Fruit fly (Drosophila melanogaster) whole organism, embryonic: Measurements from ENCODE around the gene CG33110.

Experiments used
- Antp ChIP-seq: fragments of 200-800 bp; sonication (Bioruptor generic); optimal IDR thresholded peaks from 3 replicates; lab custom pipeline; 2016; ENCODE audit warnings: missing biosample characterization, missing genetic modification characterization
- C15 ChIP-seq: fragments of 200-800 bp; sonication (Bioruptor generic); IDR thresholded peaks from 3 replicates; pipeline ENCODE4 v1.3.6; 2022; ENCODE audit warnings: missing biosample characterization, missing genetic modification characterization
- CG10274 ChIP-seq: fragments of 200-800 bp; sonication (Bioruptor generic); optimal IDR thresholded peaks from 3 replicates; lab custom pipeline; 2017; ENCODE audit warnings: missing biosample characterization, mild to moderate bottlenecking, missing genetic modification characterization
- CG11085 ChIP-seq: fragments of 200-800 bp; sonication (Bioruptor generic); IDR thresholded peaks from 2 replicates; pipeline ENCODE4 v1.3.6; 2022; ENCODE audit warnings: missing biosample characterization, missing genetic modification characterization
- CG11398 ChIP-seq: fragments of 200-800 bp; sonication (Bioruptor generic); optimal IDR thresholded peaks from 2 replicates; lab custom pipeline; 2016; ENCODE audit warnings: missing biosample characterization, missing genetic modification characterization
- CG11695 ChIP-seq: fragments of 200-800 bp; sonication (Bioruptor generic); IDR thresholded peaks from 3 replicates; pipeline ENCODE4 v1.3.6; 2022; ENCODE audit warnings: missing biosample characterization, missing genetic modification characterization
- CG12299 ChIP-seq: fragments of 200-800 bp; sonication (Bioruptor generic); optimal IDR thresholded peaks from 2 replicates; lab custom pipeline; 2018; ENCODE audit warnings: missing biosample characterization, mild to moderate bottlenecking, missing genetic modification characterization
- CG13123 ChIP-seq: fragments of 200-800 bp; sonication (Bioruptor generic); optimal IDR thresholded peaks from 2 replicates; lab custom pipeline; 2016; ENCODE audit warnings: missing biosample characterization, missing genetic modification characterization
- CG14860 ChIP-seq: fragments of 200-800 bp; sonication (Bioruptor generic); IDR thresholded peaks from 3 replicates; pipeline ENCODE4 v1.3.6; 2022; ENCODE audit warnings: missing biosample characterization, missing genetic modification characterization; ENCODE audit not compliant: partially characterized antibody
- CG15269 ChIP-seq: fragments of 200-800 bp; sonication (Bioruptor generic); optimal IDR thresholded peaks from 2 replicates; lab custom pipeline; 2018; ENCODE audit warnings: missing biosample characterization, mild to moderate bottlenecking, missing genetic modification characterization, moderate library complexity
- CG1529 ChIP-seq: fragments of 200-800 bp; sonication (Bioruptor generic); optimal IDR thresholded peaks from 3 replicates; lab custom pipeline; 2018; ENCODE audit warnings: missing biosample characterization, missing genetic modification characterization
- CG16779 ChIP-seq: fragments of 200-800 bp; sonication (Bioruptor generic); IDR thresholded peaks from 2 replicates; pipeline ENCODE4 v1.3.6; 2022; ENCODE audit warnings: missing biosample characterization, missing genetic modification characterization
- CG16813 ChIP-seq: fragments of 200-800 bp; sonication (Bioruptor generic); IDR thresholded peaks from 3 replicates; pipeline ENCODE4 v1.3.6; 2022; ENCODE audit warnings: missing biosample characterization, missing genetic modification characterization; ENCODE audit not compliant: partially characterized antibody
- CG16815 ChIP-seq: fragments of 200-800 bp; sonication (Bioruptor generic); optimal IDR thresholded peaks from 3 replicates; lab custom pipeline; 2017; ENCODE audit warnings: missing biosample characterization, mild to moderate bottlenecking, missing genetic modification characterization
- CG17829 ChIP-seq: fragments of 200-800 bp; optimal IDR thresholded peaks from 2 replicates; lab custom pipeline; 2019; ENCODE audit warnings: missing biosample characterization, mild to moderate bottlenecking, missing genetic modification characterization, moderate library complexity
- CG18599 ChIP-seq: fragments of 200-800 bp; sonication (Bioruptor generic); optimal IDR thresholded peaks from 3 replicates; lab custom pipeline; 2017; ENCODE audit warnings: missing biosample characterization, missing genetic modification characterization, mild to moderate bottlenecking, moderate library complexity, missing genetic modification reagents
- CG32532 ChIP-seq: fragments of 200-800 bp; sonication (Bioruptor generic); IDR thresholded peaks from 2 replicates; pipeline ENCODE4 v1.3.6; 2022; ENCODE audit warnings: missing biosample characterization, missing genetic modification characterization
- CG32772 ChIP-seq: fragments of 200-800 bp; sonication (Bioruptor generic); IDR thresholded peaks from 2 replicates; pipeline ENCODE4 v1.3.6; 2022; ENCODE audit warnings: missing biosample characterization, missing genetic modification characterization
- CG33213 ChIP-seq: fragments of 200-800 bp; sonication (Bioruptor generic); optimal IDR thresholded peaks from 3 replicates; lab custom pipeline; 2016; ENCODE audit warnings: missing biosample characterization, missing genetic modification characterization
- CG7556 ChIP-seq: fragments of 200-800 bp; sonication (Bioruptor generic); optimal IDR thresholded peaks from 2 replicates; lab custom pipeline; 2017; ENCODE audit warnings: missing biosample characterization, mild to moderate bottlenecking, missing genetic modification characterization
- CG7786 ChIP-seq: fragments of 200-800 bp; sonication (Bioruptor generic); optimal IDR thresholded peaks from 2 replicates; lab custom pipeline; 2016; ENCODE audit warnings: missing biosample characterization, missing genetic modification characterization
- CG8388 ChIP-seq: fragments of 200-800 bp; sonication (Bioruptor generic); optimal IDR thresholded peaks from 2 replicates; lab custom pipeline; 2019; ENCODE audit warnings: missing biosample characterization, mild to moderate bottlenecking, missing genetic modification characterization, moderate library complexity
- CG9727 ChIP-seq: fragments of 200-800 bp; sonication (Bioruptor generic); optimal IDR thresholded peaks from 3 replicates; lab custom pipeline; 2017; ENCODE audit warnings: missing biosample characterization, mild to moderate bottlenecking, missing genetic modification characterization
- CoRest ChIP-seq: fragments of 200-800 bp; sonication (Bioruptor generic); optimal IDR thresholded peaks from 3 replicates; lab custom pipeline; 2018; ENCODE audit warnings: missing biosample characterization, mild to moderate bottlenecking, missing genetic modification characterization, moderate library complexity
- D ChIP-seq, 2 experiments: fragments of 200-800 bp in 1 of 2; fragments of >200 bp in 1 of 2; sonication (Bioruptor generic) in 1 of 2; optimal IDR thresholded peaks; 2 replicates in 1 of 2; 3 replicates in 1 of 2; lab custom pipeline; 2017; ENCODE audit warnings: mild to moderate bottlenecking in 1 of 2, missing biosample characterization in 1 of 2, missing genetic modification characterization in 1 of 2, missing genetic modification reagents in 1 of 2
- Dbx ChIP-seq: fragments of 200-800 bp; sonication (Bioruptor generic); IDR thresholded peaks from 3 replicates; pipeline ENCODE4 v1.3.6; 2022; ENCODE audit warnings: missing biosample characterization, missing genetic modification characterization
- Doc2 ChIP-seq: fragments of 200-800 bp; sonication (Bioruptor generic); IDR thresholded peaks from 2 replicates; pipeline ENCODE4 v1.3.6; 2022; ENCODE audit warnings: missing biosample characterization, missing genetic modification characterization
- Fer2 ChIP-seq: fragments of 200-800 bp; sonication (Bioruptor generic); optimal IDR thresholded peaks from 2 replicates; lab custom pipeline; 2018; ENCODE audit warnings: missing biosample characterization, mild to moderate bottlenecking, missing genetic modification characterization, moderate library complexity
- HHEX ChIP-seq: fragments of 200-800 bp; sonication (Bioruptor generic); optimal IDR thresholded peaks from 3 replicates; lab custom pipeline; 2017; ENCODE audit warnings: missing biosample characterization, mild to moderate bottlenecking, missing genetic modification characterization, missing genetic modification reagents
- Jarid2 ChIP-seq: fragments of 200-800 bp; sonication (Bioruptor generic); optimal IDR thresholded peaks from 3 replicates; lab custom pipeline; 2017; ENCODE audit warnings: mild to moderate bottlenecking, missing biosample characterization, missing genetic modification reagents, missing genetic modification characterization
- NK7.1 ChIP-seq: fragments of 200-800 bp; sonication (Bioruptor generic); optimal IDR thresholded peaks from 3 replicates; lab custom pipeline; 2016; ENCODE audit warnings: missing biosample characterization, missing genetic modification characterization
- PHDP ChIP-seq: fragments of 200-800 bp; sonication (Bioruptor generic); optimal IDR thresholded peaks from 3 replicates; lab custom pipeline; 2018; ENCODE audit warnings: missing biosample characterization, mild to moderate bottlenecking, missing genetic modification characterization, moderate library complexity
- Ssrp ChIP-seq: fragments of 200-800 bp; sonication (Bioruptor generic); optimal IDR thresholded peaks from 2 replicates; lab custom pipeline; 2018; ENCODE audit warnings: missing biosample characterization, mild to moderate bottlenecking, missing genetic modification characterization, moderate library complexity
- al ChIP-seq: fragments of 200-800 bp; sonication (Bioruptor generic); IDR thresholded peaks from 2 replicates; pipeline ENCODE4 v1.3.6; 2022; ENCODE audit warnings: missing biosample characterization, missing genetic modification characterization
- btn ChIP-seq: fragments of 200-800 bp; sonication (Bioruptor generic); optimal IDR thresholded peaks from 2 replicates; lab custom pipeline; 2016; ENCODE audit warnings: missing biosample characterization, missing genetic modification characterization
- cg ChIP-seq: fragments of 200-800 bp; sonication (Bioruptor generic); optimal IDR thresholded peaks from 3 replicates; lab custom pipeline; 2019; ENCODE audit warnings: missing biosample characterization, mild to moderate bottlenecking, missing genetic modification characterization, moderate library complexity
- da ChIP-seq: fragments of 200-800 bp; sonication (Bioruptor generic); optimal IDR thresholded peaks from 2 replicates; lab custom pipeline; 2016; ENCODE audit warnings: missing biosample characterization, missing genetic modification characterization
- ftz-f1 ChIP-seq: fragments of 200-800 bp; sonication (Bioruptor generic); optimal IDR thresholded peaks from 2 replicates; lab custom pipeline; 2016; ENCODE audit warnings: missing biosample characterization, missing genetic modification characterization
- gsb ChIP-seq: fragments of 200-800 bp; sonication (Bioruptor generic); IDR thresholded peaks from 2 replicates; pipeline ENCODE4 v1.3.6; 2022; ENCODE audit warnings: missing biosample characterization, missing genetic modification characterization
- ham ChIP-seq: fragments of 200-800 bp; sonication (Bioruptor generic); IDR thresholded peaks from 2 replicates; pipeline ENCODE4 v1.3.6; 2022; ENCODE audit warnings: missing biosample characterization, missing genetic modification characterization
- hb ChIP-seq: fragments of 200-800 bp; sonication (Bioruptor generic); IDR thresholded peaks from 3 replicates; pipeline ENCODE4 v1.3.6; 2022; ENCODE audit warnings: missing biosample characterization, missing genetic modification characterization; ENCODE audit not compliant: partially characterized antibody
- nerfin-2 ChIP-seq: fragments of 200-800 bp; sonication (Bioruptor generic); IDR thresholded peaks from 2 replicates; pipeline ENCODE4 v1.3.6; 2022; ENCODE audit warnings: missing biosample characterization, missing genetic modification characterization; ENCODE audit not compliant: partially characterized antibody
- otp ChIP-seq: fragments of 200-800 bp; sonication (Bioruptor generic); IDR thresholded peaks from 3 replicates; pipeline ENCODE4, ENCODE4 v1.3.6; 2022; ENCODE audit warnings: missing biosample characterization, missing genetic modification characterization
- pan ChIP-seq, 4 experiments: fragments of >200 bp in 3 of 4; fragments of 200-800 bp in 1 of 4; sonication (Bioruptor generic) in 1 of 4; optimal IDR thresholded peaks in 3 of 4; IDR thresholded peaks in 1 of 4; 2 replicates each; pipeline versions ENCODE4 v1.3.6 to Lab custom; 2017 to 2022; ENCODE audit warnings: missing biosample characterization in 2 of 4, missing genetic modification characterization in 2 of 4, mixed read lengths in 1 of 4
- pnt ChIP-seq: fragments of 200-800 bp; sonication (Bioruptor generic); optimal IDR thresholded peaks from 3 replicates; lab custom pipeline; 2016; ENCODE audit warnings: missing biosample characterization, missing genetic modification characterization
- pum ChIP-seq: fragments of 200-800 bp; sonication (Bioruptor generic); optimal IDR thresholded peaks from 2 replicates; lab custom pipeline; 2016; ENCODE audit warnings: missing biosample characterization, missing genetic modification characterization
- seq ChIP-seq: fragments of 200-800 bp; sonication (Bioruptor generic); IDR thresholded peaks from 2 replicates; pipeline ENCODE4 v1.3.6; 2022; ENCODE audit warnings: missing biosample characterization, missing genetic modification characterization
- tup ChIP-seq: fragments of 200-800 bp; sonication (Bioruptor generic); optimal IDR thresholded peaks from 2 replicates; lab custom pipeline; 2016; ENCODE audit warnings: missing biosample characterization, mild to moderate bottlenecking, missing genetic modification characterization, moderate library complexity
- unpg ChIP-seq: fragments of 200-800 bp; sonication (Bioruptor generic); optimal IDR thresholded peaks from 3 replicates; lab custom pipeline; 2018; ENCODE audit warnings: missing biosample characterization, mild to moderate bottlenecking, missing genetic modification characterization, moderate library complexity

The CG33110 gene

DNA sequence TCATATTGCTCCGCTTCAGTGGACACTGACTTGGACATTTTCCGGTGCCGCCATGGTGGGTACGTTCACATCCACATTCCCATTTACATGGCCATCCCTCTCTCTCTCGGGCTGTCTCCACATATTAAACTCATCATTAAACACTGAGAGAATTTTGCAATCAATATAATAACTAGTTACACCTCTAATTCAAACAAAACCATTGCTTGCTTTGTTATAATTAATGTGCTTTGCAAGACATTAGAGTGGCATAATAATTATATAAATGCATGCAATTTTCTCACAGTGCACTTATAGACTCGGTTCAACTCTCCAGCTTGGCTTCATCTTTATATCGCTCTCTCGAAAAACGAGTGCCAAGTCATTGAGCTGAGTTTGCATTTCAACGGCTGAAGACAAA is 54.7 kb downstream of the CG33110 start (continued):
- TF ChIP-seq cg (GFP tag; lab: Kevin White, UChicago) (no peak), CG32772 (GFP tag; lab: Robert Waterston, UW) (peak; percentile 67), Jarid2 (GFP tag; lab: Kevin White, UChicago) (no peak), CG32532 (GFP tag; lab: Robert Waterston, UW) (peak; percentile 61; the same call in 1 of the 2 replicates), btn (GFP tag; lab: Kevin White, UChicago) (peak; percentile 39), gsb (GFP tag; lab: Robert Waterston, UW) (peak; percentile 46; the same call in 1 of the 2 replicates), pnt (peak; percentile 64), Dbx (GFP tag; lab: Robert Waterston, UW) (no peak), CG33213 (GFP tag; lab: Kevin White, UChicago) (peak; percentile 56), ham (no peak), Ssrp (tag; lab: Kevin White, UChicago) (peak; percentile 52), CG16779 (GFP tag; lab: Robert Waterston, UW) (no peak), ftz-f1 (GFP tag; lab: Kevin White, UChicago) (no peak), CG18599 (GFP tag; lab: Kevin White, UChicago) (peak; percentile 59), CG8388 (GFP tag; lab: Kevin White, UChicago) (peak; percentile 68), nerfin-2 (no peak), CG9727 (GFP tag; lab: Kevin White, UChicago) (peak; percentile 42), CG11085 (no peak), pan (optimal IDR thresholded peaks at IDR 0.05; lab: Kevin White, UChicago) (no peak), pan (GFP tag; optimal IDR thresholded peaks at IDR 0.05 in 1 of 2, IDR thresholded peaks at IDR 0.05 in 1 of 2) (peak in 1 of 2 experiments; percentile 78), CG14860 (GFP tag; lab: Robert Waterston, UW) (no peak), pum (peak; percentile 57), al (GFP tag; lab: Robert Waterston, UW) (no peak), CG16815 (GFP tag; lab: Kevin White, UChicago) (no peak), PHDP (tag; lab: Kevin White, UChicago) (peak; percentile 56), Fer2 (tag; lab: Kevin White, UChicago) (no peak), seq (GFP tag; lab: Robert Waterston, UW) (peak; percentile 78), CoRest (tag; lab: Kevin White, UChicago) (peak; percentile 55), otp (GFP tag; lab: Robert Waterston, UW) (peak; percentile 81; the same call in 2 of the 3 replicates), CG15269 (tag; lab: Kevin White, UChicago) (no peak), unpg (GFP tag; lab: Kevin White, UChicago) (peak; percentile 74), tup (GFP tag; lab: Kevin White, UChicago) (no peak), CG11695 (GFP tag; lab: Robert Waterston, UW) (0 out of 3 replicates have a peak, but pooled peaks have one; percentile 34), CG13123 (no peak), Antp (peak; percentile 64), HHEX (GFP tag; lab: Kevin White, UChicago) (peak; percentile 26), CG7786 (GFP tag; lab: Kevin White, UChicago) (no peak), NK7.1 (GFP tag; lab: Kevin White, UChicago) (peak; percentile 46), da (GFP tag; lab: Kevin White, UChicago) (no peak), Doc2 (GFP tag; lab: Robert Waterston, UW) (no peak), CG10274 (GFP tag; lab: Kevin White, UChicago) (peak; percentile 0), CG1529 (GFP tag; lab: Kevin White, UChicago) (no peak), CG7556 (GFP tag; lab: Kevin White, UChicago) (peak; percentile 54), D (optimal IDR thresholded peaks at IDR 0.05; lab: Kevin White, UChicago) (no peak), D (GFP tag; optimal IDR thresholded peaks at IDR 0.05; lab: Kevin White, UChicago) (peak; percentile 49), hb (GFP tag; lab: Robert Waterston, UW) (no peak), CG17829 (tag; lab: Kevin White, UChicago) (peak; percentile 68), C15 (GFP tag; lab: Robert Waterston, UW) (0 out of 3 replicates have a peak, but pooled peaks have one; percentile 36), CG11398 (GFP tag; lab: Kevin White, UChicago) (peak; percentile 17), CG16813 (GFP tag; lab: Robert Waterston, UW) (no peak), CG12299 (no peak)
